Worm (Caenorhabditis elegans) whole organism, mixed stage, embryonic: ENCODE results near the gene srh-269.

Experiments used
- M03D4.4 ChIP-seq: sonication (generic microtip); optimal IDR thresholded peaks from 2 replicates; lab custom pipeline; 2017; ENCODE audit warnings: mild to moderate bottlenecking, missing genetic modification characterization, missing compliant biosample characterization
- bed-3 ChIP-seq: fragments of 200-800 bp; sonication (Bioruptor generic); optimal IDR thresholded peaks from 3 replicates; lab custom pipeline; 2018; ENCODE audit warnings: mild to moderate bottlenecking, missing genetic modification characterization, moderate library complexity, missing compliant biosample characterization
- blmp-1 ChIP-seq: fragments of 150-350 bp; optimal IDR thresholded peaks from 2 replicates; lab custom pipeline; 2014; ENCODE audit warnings: missing biosample characterization, missing genetic modification characterization
- ceh-43 ChIP-seq: fragments of 200-800 bp; sonication (Bioruptor generic); optimal IDR thresholded peaks from 2 replicates; lab custom pipeline; 2018; ENCODE audit warnings: mild to moderate bottlenecking, missing genetic modification characterization, moderate library complexity, missing compliant biosample characterization
- ceh-83 ChIP-seq: fragments of 200-800 bp; sonication (Bioruptor generic); optimal IDR thresholded peaks from 2 replicates; lab custom pipeline; 2018; ENCODE audit warnings: mild to moderate bottlenecking, missing genetic modification characterization, missing compliant biosample characterization
- ces-1 ChIP-seq: fragments of 150-350 bp; optimal IDR thresholded peaks from 2 replicates; lab custom pipeline; 2014; ENCODE audit warnings: missing biosample characterization, missing genetic modification reagents, missing genetic modification characterization
- cnd-1 ChIP-seq: fragments of 200-800 bp; sonication (Bioruptor generic); optimal IDR thresholded peaks from 2 replicates; lab custom pipeline; 2018; ENCODE audit warnings: mild to moderate bottlenecking, missing genetic modification characterization, missing compliant biosample characterization
- drap-1 ChIP-seq: fragments of 200-800 bp; sonication (Bioruptor generic); optimal IDR thresholded peaks from 3 replicates; lab custom pipeline; 2018; ENCODE audit warnings: mild to moderate bottlenecking, missing genetic modification characterization, missing compliant biosample characterization
- elt-1 ChIP-seq: sonication (generic microtip); optimal IDR thresholded peaks from 2 replicates; lab custom pipeline; 2017; ENCODE audit warnings: missing genetic modification characterization, mild to moderate bottlenecking, missing compliant biosample characterization, antibody characterized with exemption, moderate library complexity, borderline replicate concordance; ENCODE audit not compliant: insufficient read depth
- ham-2 ChIP-seq: fragments of 200-800 bp; sonication (Bioruptor generic); optimal IDR thresholded peaks from 2 replicates; lab custom pipeline; 2018; ENCODE audit warnings: mild to moderate bottlenecking, missing genetic modification characterization, missing compliant biosample characterization
- hlh-1 ChIP-seq: fragments of 150-350 bp; optimal IDR thresholded peaks from 2 replicates; lab custom pipeline; 2014; ENCODE audit warnings: missing biosample characterization, missing genetic modification reagents, missing genetic modification characterization
- lin-32 ChIP-seq: fragments of 200-800 bp; sonication (Bioruptor generic); optimal IDR thresholded peaks from 2 replicates; lab custom pipeline; 2018; ENCODE audit warnings: mild to moderate bottlenecking, missing genetic modification characterization, missing compliant biosample characterization
- lsy-2 ChIP-seq: fragments of 150-350 bp; optimal IDR thresholded peaks from 2 replicates; lab custom pipeline; 2014; ENCODE audit warnings: missing biosample characterization, missing genetic modification characterization
- mab-5 ChIP-seq: fragments of 150-350 bp; optimal IDR thresholded peaks from 2 replicates; lab custom pipeline; 2014; ENCODE audit warnings: missing biosample characterization, missing genetic modification characterization
- mep-1 ChIP-seq: fragments of 150-350 bp; optimal IDR thresholded peaks from 2 replicates; lab custom pipeline; 2017; ENCODE audit warnings: missing biosample characterization, missing genetic modification reagents, missing genetic modification characterization, inconsistent platforms
- mls-2 ChIP-seq: sonication (generic microtip); optimal IDR thresholded peaks from 2 replicates; lab custom pipeline; 2016; ENCODE audit warnings: mild to moderate bottlenecking, missing genetic modification characterization, moderate library complexity, missing compliant biosample characterization
- nhr-12 ChIP-seq: fragments of 150-350 bp; optimal IDR thresholded peaks from 2 replicates; lab custom pipeline; 2014; ENCODE audit warnings: missing biosample characterization, missing genetic modification characterization
- nhr-2 ChIP-seq: fragments of 150-350 bp; optimal IDR thresholded peaks from 2 replicates; lab custom pipeline; 2014; ENCODE audit warnings: missing biosample characterization, missing genetic modification characterization
- nhr-237 ChIP-seq: fragments of 150-350 bp; optimal IDR thresholded peaks from 2 replicates; lab custom pipeline; 2014; ENCODE audit warnings: missing biosample characterization, missing genetic modification characterization
- nhr-28 ChIP-seq: fragments of 150-350 bp; optimal IDR thresholded peaks from 2 replicates; lab custom pipeline; 2014; ENCODE audit warnings: missing biosample characterization, missing genetic modification characterization
- nhr-76 ChIP-seq: sonication (generic microtip); optimal IDR thresholded peaks from 2 replicates; lab custom pipeline; 2017; ENCODE audit warnings: missing biosample characterization, missing genetic modification characterization
- pha-4 ChIP-seq: fragments of 150-350 bp; optimal IDR thresholded peaks from 2 replicates; lab custom pipeline; 2018; ENCODE audit warnings: missing biosample characterization, missing genetic modification reagents, missing genetic modification characterization
- sem-2 ChIP-seq: fragments of 200-800 bp; sonication (Bioruptor generic); optimal IDR thresholded peaks from 2 replicates; lab custom pipeline; 2018; ENCODE audit warnings: mild to moderate bottlenecking, missing genetic modification characterization, missing compliant biosample characterization
- sptf-1 ChIP-seq: sonication (generic microtip); optimal IDR thresholded peaks from 2 replicates; lab custom pipeline; 2017; ENCODE audit warnings: mild to moderate bottlenecking, missing genetic modification characterization, moderate library complexity, missing compliant biosample characterization
- tbx-8 ChIP-seq: fragments of 200-800 bp; sonication (Bioruptor generic); optimal IDR thresholded peaks from 2 replicates; lab custom pipeline; 2018; ENCODE audit warnings: mild to moderate bottlenecking, missing genetic modification characterization, moderate library complexity, missing compliant biosample characterization
- unc-120 ChIP-seq: sonication (generic microtip); optimal IDR thresholded peaks from 2 replicates; lab custom pipeline; 2017; ENCODE audit warnings: missing genetic modification characterization, missing compliant biosample characterization; ENCODE audit not compliant: poor library complexity, severe bottlenecking
- unc-39 ChIP-seq: fragments of 150-350 bp; optimal IDR thresholded peaks from 2 replicates; lab custom pipeline; 2014; ENCODE audit warnings: missing biosample characterization, missing genetic modification characterization
- unc-62 ChIP-seq: fragments of 150-350 bp; optimal IDR thresholded peaks from 2 replicates; lab custom pipeline; 2014; ENCODE audit warnings: missing biosample characterization, missing genetic modification reagents, missing genetic modification characterization
- ztf-11 ChIP-seq: fragments of 150-350 bp; optimal IDR thresholded peaks from 2 replicates; lab custom pipeline; 2014; ENCODE audit warnings: missing biosample characterization, missing genetic modification characterization

Gene srh-269

DNA sequence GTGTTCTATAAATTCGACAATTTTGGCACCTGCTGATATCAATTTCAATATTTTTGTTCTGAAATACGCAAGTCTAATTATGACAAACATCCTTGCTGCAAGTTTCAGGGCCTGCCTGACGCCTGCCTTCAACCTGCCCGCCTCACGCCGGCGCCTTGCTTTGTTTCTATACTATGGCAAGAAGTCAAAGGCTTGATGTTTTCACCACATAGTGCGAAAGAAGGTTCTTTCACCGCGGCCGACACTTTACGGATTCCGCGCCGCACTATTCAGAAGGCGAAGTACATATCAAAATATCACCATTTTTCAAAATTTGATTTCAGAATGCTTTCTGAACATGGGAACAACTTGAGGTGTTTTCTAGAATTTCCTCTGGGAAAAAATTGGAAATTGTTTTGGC lies 2.4 kb downstream of the srh-269 start:
- TF ChIP-seq ztf-11 (tag; lab: Kevin White, UChicago) (no peak), mls-2 (tag; lab: Kevin White, UChicago) (no peak), mep-1 (no peak), bed-3 (GFP tag; lab: Kevin White, UChicago) (no peak), unc-62 (GFP tag; lab: Kevin White, UChicago) (no peak)
- TF ChIP-seq, all 35 proteins: peak for 0

DNA sequence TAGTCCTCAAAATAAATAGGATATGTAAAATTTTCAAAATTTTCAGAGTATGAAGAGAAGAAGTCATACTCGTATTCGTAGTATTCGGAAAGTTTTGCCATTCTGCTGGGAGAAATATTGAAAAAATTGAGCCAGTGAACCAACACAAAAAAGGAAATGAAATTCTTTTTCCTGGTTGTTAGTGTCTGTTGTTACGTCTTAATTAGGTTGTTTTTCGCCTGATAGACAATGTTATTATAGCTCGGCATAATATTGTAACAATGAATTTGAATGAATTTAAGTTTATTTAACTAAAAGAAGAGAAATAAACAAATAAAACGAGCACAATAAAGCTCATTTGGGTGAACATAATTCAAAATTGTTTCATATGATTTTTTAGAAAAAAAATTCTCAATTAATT lies 3.4 kb downstream of the srh-269 start, which contains the start of gene srw-73:
Gene srw-73, minus strand, starts transcription at position 101 of the 400 bp plus-strand sequence.
- TF ChIP-seq blmp-1 (tag; lab: Kevin White, UChicago), result no peak
- no peak for TF ChIP-seq nhr-2 (tag; lab: Kevin White, UChicago)
- no peak for TF ChIP-seq lsy-2 (tag; lab: Kevin White, UChicago)
- no peak for TF ChIP-seq ces-1 (GFP tag; lab: Kevin White, UChicago)

DNA sequence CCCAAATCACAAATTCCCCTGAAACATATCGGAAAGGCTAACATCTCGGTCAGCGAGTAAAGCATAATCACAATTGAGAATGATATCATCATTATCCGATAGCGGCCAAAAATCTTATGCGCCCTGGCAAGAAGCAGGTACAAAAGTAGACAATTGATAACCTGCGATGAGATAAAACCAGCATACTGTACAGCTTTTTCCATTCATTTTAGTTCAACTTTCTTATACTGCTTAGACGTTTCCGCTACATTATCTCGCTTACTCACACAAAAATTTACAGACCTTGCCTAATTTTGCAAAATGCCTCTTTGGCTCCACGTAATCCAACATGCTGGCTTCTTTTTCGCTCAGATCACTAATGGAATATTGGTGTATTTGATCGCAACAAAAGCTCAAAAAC lies 8.9 kb downstream of the srh-269 start, which contains the start of gene str-150:
Gene str-150, plus strand, starts transcription at position 301 of the 400 bp plus-strand sequence.
- TF ChIP-seq M03D4.4 (tag; lab: Kevin White, UChicago) (no peak), pha-4 (tag; lab: Kevin White, UChicago) (no peak), ceh-83 (no peak), tbx-8 (GFP tag; lab: Kevin White, UChicago) (no peak), mab-5 (tag; lab: Kevin White, UChicago) (no peak), elt-1 (no peak), lin-32 (no peak), ces-1 (GFP tag; lab: Kevin White, UChicago) (no peak), nhr-76 (tag; lab: Kevin White, UChicago) (no peak), nhr-28 (tag; lab: Kevin White, UChicago) (no peak), sem-2 (GFP tag; lab: Kevin White, UChicago) (no peak), mep-1 (no peak)

DNA sequence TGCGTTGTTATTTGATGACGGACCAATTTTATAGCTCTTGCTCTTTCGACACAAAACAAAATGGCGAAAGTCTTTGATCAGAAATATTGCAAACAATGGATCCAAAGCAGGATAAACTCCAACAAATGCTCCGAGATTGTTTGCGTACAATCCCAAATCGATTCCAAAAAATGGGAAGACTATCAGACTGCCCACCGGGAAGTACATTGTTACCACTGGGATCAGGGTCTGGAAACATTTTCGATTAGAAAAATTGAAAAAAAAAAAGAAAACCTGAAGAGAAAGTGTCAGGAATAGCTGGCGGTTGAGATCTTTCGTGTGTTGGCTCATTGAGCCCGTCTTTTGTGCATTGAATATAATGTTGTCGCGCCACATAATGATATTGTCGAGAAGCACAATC lies 10.8 kb downstream of the srh-269 start:
- TF ChIP-seq hlh-1 (tag; lab: Kevin White, UChicago) (no peak), cnd-1 (tag; lab: Kevin White, UChicago) (no peak), mab-5 (tag; lab: Kevin White, UChicago) (no peak), ceh-43 (no peak), ztf-11 (tag; lab: Kevin White, UChicago) (no peak), unc-39 (tag; lab: Kevin White, UChicago) (no peak), ces-1 (GFP tag; lab: Kevin White, UChicago) (no peak), unc-62 (GFP tag; lab: Kevin White, UChicago) (no peak), nhr-12 (tag; lab: Kevin White, UChicago) (no peak), drap-1 (GFP tag; lab: Kevin White, UChicago) (no peak), blmp-1 (tag; lab: Kevin White, UChicago) (no peak), nhr-76 (tag; lab: Kevin White, UChicago) (no peak)

DNA sequence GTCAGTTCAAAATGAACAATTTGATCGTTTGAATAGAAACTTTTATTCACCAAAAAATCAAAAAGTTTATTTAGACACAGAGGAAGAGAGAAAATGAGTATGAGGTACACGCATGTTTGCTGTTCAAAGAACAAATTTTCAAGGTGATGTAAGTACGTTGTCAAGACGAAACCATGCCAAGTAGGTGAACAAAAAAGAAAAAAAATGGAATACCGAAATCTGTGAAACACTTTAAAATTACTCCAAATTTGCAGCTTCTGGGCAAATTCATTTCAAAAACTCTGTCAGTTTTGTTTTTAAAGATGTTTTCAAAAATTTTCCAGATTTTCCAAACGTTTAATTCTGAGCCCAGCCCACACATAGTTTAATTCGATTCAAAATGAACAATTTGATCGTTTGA lies 11.4 kb downstream of the srh-269 start, which contains the start of gene nhr-271:
Gene nhr-271, minus strand, starts transcription at position 101 of the 400 bp plus-strand sequence.
- TF ChIP-seq pha-4 (tag; lab: Kevin White, UChicago) (no peak), nhr-28 (tag; lab: Kevin White, UChicago) (no peak), ztf-11 (tag; lab: Kevin White, UChicago) (no peak), tbx-8 (GFP tag; lab: Kevin White, UChicago) (no peak), ces-1 (GFP tag; lab: Kevin White, UChicago) (no peak), mls-2 (tag; lab: Kevin White, UChicago) (no peak), elt-1 (no peak), nhr-237 (tag; lab: Kevin White, UChicago) (no peak), ceh-83 (no peak), bed-3 (GFP tag; lab: Kevin White, UChicago) (no peak), drap-1 (GFP tag; lab: Kevin White, UChicago) (no peak), hlh-1 (tag; lab: Kevin White, UChicago) (no peak), lsy-2 (tag; lab: Kevin White, UChicago) (no peak), nhr-76 (tag; lab: Kevin White, UChicago) (no peak), unc-120 (tag; lab: Kevin White, UChicago) (no peak), mep-1 (no peak), sptf-1 (no peak), ham-2 (no peak), mab-5 (tag; lab: Kevin White, UChicago) (no peak), cnd-1 (tag; lab: Kevin White, UChicago) (no peak)
